Worm (Caenorhabditis elegans): ENCODE results near the gene nceh-1.

ce11 chrV:19396576-19397313 is 19.5 kb downstream of the nceh-1 start:
- TF ChIP-seq ceh-9 (tag; optimal IDR thresholded peaks at IDR 0.05) (no peak), ets-4 (tag; optimal IDR thresholded peaks at IDR 0.05) (no peak), nfya-1 (tag; optimal IDR thresholded peaks at IDR 0.05) (no peak), ceh-31 (tag; optimal IDR thresholded peaks at IDR 0.05) (no peak), fkh-10 (GFP tag; optimal IDR thresholded peaks at IDR 0.05) (no peak), hlh-30 (tag; optimal IDR thresholded peaks at IDR 0.05; ENCODE audit: insufficient read depth) (no peak), T23F11.4 (GFP tag; optimal IDR thresholded peaks at IDR 0.05) (no peak), ama-1 (optimal IDR thresholded peaks at IDR 0.05) (no peak), dmd-4 (tag; optimal IDR thresholded peaks at IDR 0.05; ENCODE audit: borderline replicate concordance) (no peak), pqm-1 (tag; optimal IDR thresholded peaks at IDR 0.05) (no peak), ceh-6 (GFP tag; optimal IDR thresholded peaks at IDR 0.05) (no peak), pat-9 (tag; optimal IDR thresholded peaks at IDR 0.05) (no peak)
